Fruit fly (Drosophila melanogaster) whole organism, prepupa: ENCODE data around the gene CG8814.

ENCODE experiments used
- CG3919 ChIP-seq: fragments of 200-800 bp; sonication (Bioruptor generic); optimal IDR thresholded peaks from 3 replicates; lab custom pipeline; 2016; ENCODE audit warnings: missing biosample characterization, missing genetic modification characterization
- CG6792 ChIP-seq: fragments of 200-800 bp; sonication (Bioruptor generic); optimal IDR thresholded peaks from 3 replicates; lab custom pipeline; 2016; ENCODE audit warnings: missing biosample characterization, missing genetic modification characterization
- CG9139 ChIP-seq: fragments of 200-800 bp; sonication (Bioruptor generic); optimal IDR thresholded peaks from 3 replicates; lab custom pipeline; 2017; ENCODE audit warnings: missing biosample characterization, mild to moderate bottlenecking, missing genetic modification characterization
- Eip78C ChIP-seq: fragments of 200-800 bp; sonication (Bioruptor generic); peaks from one replicate; lab custom pipeline; 2016; ENCODE audit warnings: missing biosample characterization, missing genetic modification characterization
- Ets21C ChIP-seq: fragments of 200-800 bp; sonication (Bioruptor generic); optimal IDR thresholded peaks from 3 replicates; lab custom pipeline; 2016; ENCODE audit warnings: missing biosample characterization, missing genetic modification characterization
- eg ChIP-seq: fragments of 200-800 bp; sonication (Bioruptor generic); IDR thresholded peaks from 3 replicates; pipeline ENCODE4 v1.3.6; 2022; ENCODE audit warnings: missing biosample characterization, missing genetic modification characterization
- fkh ChIP-seq: fragments of 200-800 bp; sonication (Bioruptor generic); optimal IDR thresholded peaks from 3 replicates; lab custom pipeline; 2017; ENCODE audit warnings: missing biosample characterization, mild to moderate bottlenecking, missing genetic modification characterization, moderate library complexity
- lz ChIP-seq: fragments of 200-800 bp; sonication (Bioruptor generic); optimal IDR thresholded peaks from 3 replicates; lab custom pipeline; 2016; ENCODE audit warnings: missing biosample characterization, missing genetic modification characterization

DNA sequence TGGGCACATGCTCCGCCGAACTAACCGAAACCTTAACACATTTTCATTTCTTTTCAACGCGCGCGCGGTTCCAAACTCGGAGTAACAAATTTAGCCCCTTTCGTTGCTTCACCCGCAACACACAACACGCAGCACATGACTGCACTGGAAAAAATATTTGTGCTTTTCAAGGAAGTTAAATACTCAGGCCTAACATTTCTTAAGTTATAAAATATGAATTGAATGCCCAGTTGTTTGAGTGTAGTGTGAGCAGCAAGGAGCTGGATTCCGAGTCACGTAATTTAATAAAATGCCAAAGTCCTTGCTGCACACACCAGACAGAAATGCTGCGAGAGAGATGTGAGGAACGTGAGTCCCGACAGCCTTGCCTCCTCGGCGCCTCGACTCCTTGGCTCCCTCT lies 26.8 kb downstream of the CG8814 start:
- TF ChIP-seq Ets21C (GFP tag; lab: Kevin White, UChicago) (no peak), CG6792 (GFP tag; lab: Kevin White, UChicago) (no peak), fkh (no peak), eg (no peak), CG3919 (GFP tag; lab: Kevin White, UChicago) (no peak), Eip78C (GFP tag; lab: Kevin White, UChicago) (peak; percentile 83), lz (GFP tag; lab: Kevin White, UChicago) (no peak), CG9139 (GFP tag; lab: Kevin White, UChicago) (no peak)
